Worm (Caenorhabditis elegans): ENCODE results near the gene imph-1.

Gene imph-1

DNA sequence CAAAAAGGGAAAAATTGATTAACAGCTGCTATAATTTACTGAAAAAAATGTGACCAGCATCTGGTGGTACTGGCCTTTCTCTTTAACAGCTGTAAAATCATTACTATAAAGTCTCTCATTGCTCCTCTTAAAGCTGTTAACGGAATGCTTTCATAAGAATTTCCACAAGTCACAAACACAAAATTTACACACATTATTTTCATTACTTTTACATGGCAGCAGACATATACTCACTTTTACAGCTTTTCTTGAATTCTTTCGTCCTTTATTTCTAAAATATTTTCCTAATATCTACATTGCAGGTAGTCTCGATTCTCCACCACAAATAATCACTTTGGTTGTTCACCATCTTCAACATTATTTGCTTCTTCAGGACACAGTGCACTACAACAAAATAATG, at the start of gene imph-1:
TSS of gene imph-1 (plus strand) at position 301 of the 400 bp plus-strand sequence.
- TF ChIP-seq K09A11.1 (tag; optimal IDR thresholded peaks at IDR 0.05; ENCODE audit: insufficient read depth) (no peak), Y22D7AL.16 (tag; optimal IDR thresholded peaks at IDR 0.05) (no peak), T23F11.4 (GFP tag; optimal IDR thresholded peaks at IDR 0.05) (no peak), nfya-1 (tag; optimal IDR thresholded peaks at IDR 0.05) (no peak), pqm-1 (tag; optimal IDR thresholded peaks at IDR 0.05) (no peak), ceh-30 (tag; optimal IDR thresholded peaks at IDR 0.05) (no peak), pha-4 (tag; optimal IDR thresholded peaks at IDR 0.05) (no peak), zip-5 (tag; optimal IDR thresholded peaks at IDR 0.05) (no peak), ceh-48 (tag; optimal IDR thresholded peaks at IDR 0.05) (no peak), npax-4 (tag; optimal IDR thresholded peaks at IDR 0.05) (no peak), unc-42 (tag; optimal IDR thresholded peaks at IDR 0.05) (no peak)

- TF ChIP-seq rnt-1 (tag; optimal IDR thresholded peaks at IDR 0.05): peak; percentile 23
- TF ChIP-seq pha-2 (tag; optimal IDR thresholded peaks at IDR 0.05): no peak
- no peak for TF ChIP-seq F13H6.1 (tag; optimal IDR thresholded peaks at IDR 0.05)
- TF ChIP-seq unc-42 (tag; optimal IDR thresholded peaks at IDR 0.05): peak; percentile 11
- no peak for TF ChIP-seq sox-4 (tag; optimal IDR thresholded peaks at IDR 0.05)
- no peak for TF ChIP-seq ceh-22 (tag; optimal IDR thresholded peaks at IDR 0.05)
- peak; percentile 28 for TF ChIP-seq K09A11.1 (tag; optimal IDR thresholded peaks at IDR 0.05; ENCODE audit: insufficient read depth)
- peak; percentile 39 for TF ChIP-seq ceh-31 (tag; optimal IDR thresholded peaks at IDR 0.05)
- no peak for TF ChIP-seq pat-9 (tag; optimal IDR thresholded peaks at IDR 0.05)
- TF ChIP-seq hlh-15 (tag; optimal IDR thresholded peaks at IDR 0.05): no peak
- TF ChIP-seq nfya-1 (tag; optimal IDR thresholded peaks at IDR 0.05): peak; percentile 4
- TF ChIP-seq fkh-10 (GFP tag; optimal IDR thresholded peaks at IDR 0.05): no peak
- no peak for TF ChIP-seq pros-1 (tag; optimal IDR thresholded peaks at IDR 0.05)
- peak; percentile 26 for TF ChIP-seq tbx-2 (tag; optimal IDR thresholded peaks at IDR 0.05)
- no peak for TF ChIP-seq dve-1 (tag; optimal IDR thresholded peaks at IDR 0.05)
- TF ChIP-seq ceh-18 (tag; optimal IDR thresholded peaks at IDR 0.05): peak; percentile 41
Measured at ce11 chrIII:4504358-4504757, 49.1 kb upstream of the imph-1 start.

DNA sequence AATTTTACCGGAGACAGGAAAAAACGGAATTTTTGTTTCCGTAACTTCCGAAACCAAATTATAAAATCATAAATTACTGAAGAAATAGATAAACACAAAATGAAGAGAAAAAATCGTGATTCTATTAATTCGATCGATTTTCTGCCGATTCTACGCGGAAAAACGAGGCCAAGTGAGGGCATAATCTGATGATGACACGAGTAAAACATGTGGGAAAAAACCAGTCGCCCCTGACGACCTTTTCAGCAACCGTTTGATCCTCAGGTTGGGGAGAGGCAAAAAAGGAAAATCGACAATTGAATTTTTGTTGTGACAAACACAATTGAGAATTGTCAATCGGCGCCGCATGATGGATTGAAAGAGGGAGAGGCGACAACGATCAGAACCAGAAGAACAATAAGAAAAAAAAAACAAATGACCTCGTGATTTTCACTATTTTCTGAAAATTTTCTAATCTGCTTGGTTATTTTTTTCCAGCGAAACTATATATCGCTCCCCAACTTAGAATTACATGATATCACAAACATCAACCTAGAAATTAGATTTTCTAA, 48.4 kb upstream of the imph-1 start:
- TF ChIP-seq elt-4 (tag; optimal IDR thresholded peaks at IDR 0.05): no peak

DNA sequence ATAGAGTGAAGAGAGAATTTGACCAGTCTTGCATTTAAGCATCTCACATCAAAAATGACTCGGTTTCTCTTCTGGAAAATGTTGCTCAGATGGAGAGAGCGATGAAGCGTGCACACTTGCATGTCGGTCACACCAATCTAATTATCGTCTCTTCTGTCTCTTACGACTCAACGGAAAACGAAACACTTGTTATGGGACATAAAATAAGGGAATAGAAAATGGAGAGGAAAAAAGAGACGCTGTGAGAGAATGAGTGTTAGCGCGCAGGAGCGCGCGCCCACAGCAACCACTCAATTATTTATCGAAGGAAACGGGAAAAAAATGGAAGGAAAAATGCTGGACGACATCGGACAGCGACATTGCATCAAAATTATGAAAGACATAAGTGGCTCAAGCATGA, 47.7 kb upstream of the imph-1 start:
- TF ChIP-seq tbx-2 (tag; optimal IDR thresholded peaks at IDR 0.05) (no peak), ceh-14 (tag; optimal IDR thresholded peaks at IDR 0.05) (peak; percentile 54), eyg-1 (tag; optimal IDR thresholded peaks at IDR 0.05) (no peak), lim-6 (tag; optimal IDR thresholded peaks at IDR 0.05) (peak; percentile 4), hlh-13 (GFP tag; optimal IDR thresholded peaks at IDR 0.05) (no peak), ztf-16 (tag; optimal IDR thresholded peaks at IDR 0.05) (no peak), nfya-1 (tag; optimal IDR thresholded peaks at IDR 0.05) (no peak), elt-2 (tag; optimal IDR thresholded peaks at IDR 0.05) (no peak), fkh-10 (GFP tag; optimal IDR thresholded peaks at IDR 0.05) (no peak), F13H6.1 (tag; optimal IDR thresholded peaks at IDR 0.05) (no peak), pros-1 (tag; optimal IDR thresholded peaks at IDR 0.05) (peak; percentile 28), ceh-45 (GFP tag; IDR thresholded peaks at IDR 0.05) (no peak), fkh-6 (tag; optimal IDR thresholded peaks at IDR 0.05) (no peak), pat-9 (tag; optimal IDR thresholded peaks at IDR 0.05) (no peak), K02D7.2 (tag; optimal IDR thresholded peaks at IDR 0.05) (peak; percentile 12), ceh-31 (tag; optimal IDR thresholded peaks at IDR 0.05) (peak; percentile 69), unc-42 (tag; optimal IDR thresholded peaks at IDR 0.05) (peak; percentile 96), unc-86 (tag; optimal IDR thresholded peaks at IDR 0.05) (no peak), unc-3 (GFP tag; conservative IDR thresholded peaks at IDR 0.05) (no peak), unc-3 (tag; optimal IDR thresholded peaks at IDR 0.05) (no peak), sdc-2 (tag; optimal IDR thresholded peaks at IDR 0.05) (no peak)
